Worm (Caenorhabditis elegans) whole organism, late embryonic: ENCODE data around the gene Y39F10A.1.

Experiments used
- C38D4.7 ChIP-seq: fragments of 200-800 bp; sonication (Bioruptor generic); optimal IDR thresholded peaks from 2 replicates; lab custom pipeline; 2018; ENCODE audit warnings: mild to moderate bottlenecking, missing genetic modification characterization, moderate library complexity, missing compliant biosample characterization
- F13H6.1 ChIP-seq: sonication (generic microtip); optimal IDR thresholded peaks from 2 replicates; lab custom pipeline; 2016; ENCODE audit warnings: missing genetic modification characterization, missing compliant biosample characterization
- ama-1 ChIP-seq: fragments of 150-350 bp; optimal IDR thresholded peaks from 2 replicates; lab custom pipeline; 2014
- ceh-22 ChIP-seq: sonication (generic microtip); optimal IDR thresholded peaks from 2 replicates; lab custom pipeline; 2017; ENCODE audit warnings: missing biosample characterization, missing genetic modification characterization
- dve-1 ChIP-seq: sonication (generic microtip); optimal IDR thresholded peaks from 2 replicates; lab custom pipeline; 2017; ENCODE audit warnings: antibody characterized with exemption, mild to moderate bottlenecking, missing genetic modification characterization, missing compliant biosample characterization
- lin-11 ChIP-seq: fragments of 200-800 bp; sonication (Bioruptor generic); optimal IDR thresholded peaks from 2 replicates; lab custom pipeline; 2018; ENCODE audit warnings: mild to moderate bottlenecking, missing genetic modification characterization, missing compliant biosample characterization
- nhr-232 ChIP-seq: sonication (generic microtip); optimal IDR thresholded peaks from 2 replicates; lab custom pipeline; 2016; ENCODE audit warnings: missing genetic modification characterization, missing compliant biosample characterization
- pha-4 ChIP-seq: fragments of 150-350 bp; optimal IDR thresholded peaks from 2 replicates; lab custom pipeline; 2018; ENCODE audit warnings: missing biosample characterization, missing genetic modification reagents, missing genetic modification characterization
- pqm-1 ChIP-seq: sonication (generic microtip); optimal IDR thresholded peaks from 2 replicates; lab custom pipeline; 2016; ENCODE audit warnings: missing genetic modification characterization, missing compliant biosample characterization
- unc-86 ChIP-seq: sonication (generic microtip); optimal IDR thresholded peaks from 2 replicates; lab custom pipeline; 2016; ENCODE audit warnings: missing genetic modification characterization, missing compliant biosample characterization

DNA sequence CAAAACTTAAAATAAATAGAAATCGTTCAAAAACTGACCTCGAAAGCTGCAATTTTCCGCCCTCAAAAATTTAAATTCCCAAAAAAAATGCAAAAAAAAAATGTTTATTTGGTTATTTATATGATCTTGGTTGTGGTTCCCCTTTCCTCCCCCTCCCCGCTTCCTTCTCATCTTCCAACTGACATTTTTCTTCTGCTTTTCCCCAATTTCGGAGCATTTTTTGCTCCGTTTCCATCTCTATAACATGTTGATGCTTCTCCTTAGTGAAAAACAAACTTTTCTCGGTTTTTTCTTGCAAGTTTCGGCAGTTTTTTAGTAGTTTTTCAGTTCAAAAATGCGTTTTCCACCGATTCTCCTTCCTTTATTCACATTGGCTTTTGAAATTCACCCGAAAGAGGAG, at the start of gene Y39F10A.1:
- TF ChIP-seq F13H6.1, result no peak
- TF ChIP-seq dve-1 (tag; lab: Kevin White, UChicago), result no peak
- TF ChIP-seq ceh-22 (tag; lab: Kevin White, UChicago), result no peak
- TF ChIP-seq pqm-1 (tag; lab: Kevin White, UChicago), result no peak
- no peak for TF ChIP-seq C38D4.7 (GFP tag; lab: Kevin White, UChicago)
- TF ChIP-seq ama-1 (lab: Kevin White, UChicago), result no peak
- TF ChIP-seq unc-86 (tag; lab: Kevin White, UChicago), result no peak
- no peak for TF ChIP-seq nhr-232 (tag; lab: Kevin White, UChicago)
- TF ChIP-seq pha-4, result no peak
- TF ChIP-seq lin-11 (tag; lab: Kevin White, UChicago), result no peak
